Worm (Caenorhabditis elegans) whole organism, young adult: Measurements from ENCODE around the gene srz-64.

Experiments
- C06A6.2 ChIP-seq: fragments of 200-800 bp; sonication (Bioruptor generic); conservative IDR thresholded peaks from 2 replicates; pipeline ENCODE4 v1.3.6; 2022; ENCODE audit warnings: missing genetic modification characterization, missing compliant biosample characterization
- D2030.7 ChIP-seq: fragments of 200-800 bp; sonication (Bioruptor generic); IDR thresholded peaks from 2 replicates; pipeline ENCODE4 v1.3.6; 2022; ENCODE audit warnings: missing genetic modification reagents, missing genetic modification characterization, missing compliant biosample characterization
- F33H1.4 ChIP-seq: fragments of 200-800 bp; sonication (Bioruptor generic); IDR thresholded peaks from 2 replicates; pipeline ENCODE4 v1.3.6; 2022; ENCODE audit warnings: missing genetic modification reagents, missing genetic modification characterization, missing compliant biosample characterization
- F37B4.10 ChIP-seq: fragments of 200-800 bp; sonication (Bioruptor generic); IDR thresholded peaks from 2 replicates; pipeline ENCODE4 v1.3.6; 2022; ENCODE audit warnings: missing genetic modification characterization, missing compliant biosample characterization
- F49E8.2 ChIP-seq: sonication (generic microtip); optimal IDR thresholded peaks from 3 replicates; lab custom pipeline; 2017; ENCODE audit warnings: missing genetic modification characterization, mild to moderate bottlenecking, missing compliant biosample characterization, antibody characterized with exemption, moderate library complexity; ENCODE audit not compliant: insufficient read depth
- F55B11.4 ChIP-seq: sonication (generic microtip); optimal IDR thresholded peaks from 2 replicates; lab custom pipeline; 2016; ENCODE audit warnings: missing compliant biosample characterization, missing genetic modification characterization, borderline replicate concordance; ENCODE audit not compliant: insufficient read depth
- F57A8.1 ChIP-seq: fragments of 200-800 bp; sonication (Bioruptor generic); optimal IDR thresholded peaks from 2 replicates; lab custom pipeline; 2018; ENCODE audit warnings: mild to moderate bottlenecking, missing genetic modification characterization, moderate library complexity, missing compliant biosample characterization
- K11D2.4 ChIP-seq: fragments of 200-800 bp; sonication (Bioruptor generic); IDR thresholded peaks from 2 replicates; pipeline ENCODE4 v1.3.6; 2022; ENCODE audit warnings: missing genetic modification reagents, missing genetic modification characterization, missing compliant biosample characterization
- K12H6.12 ChIP-seq: fragments of 200-800 bp; sonication (Bioruptor generic); optimal IDR thresholded peaks from 2 replicates; lab custom pipeline; 2018; ENCODE audit warnings: mild to moderate bottlenecking, missing genetic modification characterization, missing compliant biosample characterization
- T07F8.4 ChIP-seq: sonication (generic microtip); optimal IDR thresholded peaks from 2 replicates; lab custom pipeline; 2016; ENCODE audit warnings: mild to moderate bottlenecking, missing genetic modification characterization, moderate library complexity, missing compliant biosample characterization
- ama-1 ChIP-seq, 3 experiments: fragments of 150-350 bp in 1 of 3; sonication (generic microtip) in 2 of 3; optimal IDR thresholded peaks; 2 replicates each; lab custom pipeline; 2014 to 2018; ENCODE audit warnings: missing biosample characterization in 2 of 3, missing genetic modification characterization in 2 of 3, missing genetic modification reagents in 2 of 3
- atf-7 ChIP-seq: sonication (generic microtip); optimal IDR thresholded peaks from 2 replicates; lab custom pipeline; 2017; ENCODE audit warnings: mild to moderate bottlenecking, missing genetic modification characterization, missing compliant biosample characterization
- cebp-1 ChIP-seq, 2 experiments: fragments of 200-800 bp in 1 of 2; sonication (Bioruptor generic) in 1 of 2; sonication (generic microtip) in 1 of 2; IDR thresholded peaks in 1 of 2; optimal IDR thresholded peaks in 1 of 2; 2 replicates each; pipeline versions ENCODE4 v1.3.6 to Lab custom; 2017 to 2022; ENCODE audit warnings: missing compliant biosample characterization in 2 of 2, missing genetic modification characterization in 2 of 2, mild to moderate bottlenecking in 1 of 2, missing genetic modification reagents in 1 of 2, moderate library complexity in 1 of 2
- cebp-2 ChIP-seq: fragments of 200-800 bp; sonication (Bioruptor generic); IDR thresholded peaks from 2 replicates; pipeline ENCODE4 v1.3.6; 2022; ENCODE audit warnings: missing genetic modification characterization, missing compliant biosample characterization
- ceh-100 ChIP-seq: fragments of 200-800 bp; sonication (Bioruptor generic); IDR thresholded peaks from 2 replicates; pipeline ENCODE4 v1.3.6; 2022; ENCODE audit warnings: missing genetic modification reagents, missing genetic modification characterization, missing compliant biosample characterization
- die-1 ChIP-seq: sonication (generic microtip); optimal IDR thresholded peaks from 2 replicates; lab custom pipeline; 2016; ENCODE audit warnings: missing genotype, mild to moderate bottlenecking, missing genetic modification characterization, missing compliant biosample characterization
- dox-1 ChIP-seq: fragments of 200-800 bp; sonication (Bioruptor generic); IDR thresholded peaks from 2 replicates; pipeline ENCODE4 v1.3.6; 2022; ENCODE audit warnings: missing genetic modification reagents, missing genetic modification characterization, missing compliant biosample characterization
- dpff-1 ChIP-seq: sonication (generic microtip); optimal IDR thresholded peaks from 2 replicates; lab custom pipeline; 2017; ENCODE audit warnings: mild to moderate bottlenecking, missing genetic modification characterization, missing compliant biosample characterization
- efl-1 ChIP-seq: fragments of 150-350 bp; optimal IDR thresholded peaks from 2 replicates; lab custom pipeline; 2014; ENCODE audit warnings: missing biosample characterization, missing genetic modification reagents, missing genetic modification characterization
- ekl-4 ChIP-seq: fragments of 200-800 bp; sonication (Bioruptor generic); IDR thresholded peaks from 2 replicates; pipeline ENCODE4 v1.3.6; 2022; ENCODE audit warnings: missing genetic modification reagents, missing genetic modification characterization, missing compliant biosample characterization
- fkh-3 ChIP-seq: sonication (generic microtip); optimal IDR thresholded peaks from 2 replicates; lab custom pipeline; 2016; ENCODE audit warnings: mild to moderate bottlenecking, missing genetic modification characterization, missing compliant biosample characterization
- gei-17 ChIP-seq: fragments of 200-800 bp; sonication (Bioruptor generic); optimal IDR thresholded peaks from 2 replicates; lab custom pipeline; 2018; ENCODE audit warnings: mild to moderate bottlenecking, missing genetic modification characterization, missing compliant biosample characterization
- him-1 ChIP-seq: sonication (generic microtip); optimal IDR thresholded peaks from 2 replicates; lab custom pipeline; 2016; ENCODE audit warnings: missing genotype, missing genetic modification reagents, missing genetic modification characterization, missing compliant biosample characterization
- hmg-1.2 ChIP-seq: fragments of 200-800 bp; sonication (Bioruptor generic); IDR thresholded peaks from 2 replicates; pipeline ENCODE4 v1.3.6; 2022; ENCODE audit warnings: missing genetic modification reagents, missing genetic modification characterization, missing compliant biosample characterization
- hmg-20 ChIP-seq: fragments of 200-800 bp; sonication (Bioruptor generic); IDR thresholded peaks from 2 replicates; pipeline ENCODE4 v1.3.6; 2022; ENCODE audit warnings: missing genetic modification reagents, missing genetic modification characterization, missing compliant biosample characterization
- let-607 ChIP-seq, 2 experiments: fragments of 200-800 bp in 1 of 2; sonication (Bioruptor generic) in 1 of 2; sonication (generic microtip) in 1 of 2; optimal IDR thresholded peaks; 2 replicates each; lab custom pipeline; 2016 to 2018; ENCODE audit warnings: mild to moderate bottlenecking in 2 of 2, missing compliant biosample characterization in 2 of 2, missing genetic modification characterization in 2 of 2, moderate library complexity in 2 of 2, missing genotype in 1 of 2
- lin-26 ChIP-seq: fragments of 200-800 bp; sonication (Bioruptor generic); IDR thresholded peaks from 2 replicates; pipeline ENCODE4 v1.3.6; 2022; ENCODE audit warnings: missing genetic modification reagents, missing genetic modification characterization, missing compliant biosample characterization
- lin-35 ChIP-seq, 3 experiments: fragments of 150-350 bp in 2 of 3; sonication (generic microtip) in 1 of 3; optimal IDR thresholded peaks; 2 replicates each; lab custom pipeline; 2014 to 2018; ENCODE audit warnings: missing biosample characterization in 3 of 3, missing genetic modification characterization in 3 of 3, missing genetic modification reagents in 3 of 3
- lin-40 ChIP-seq: sonication (generic microtip); optimal IDR thresholded peaks from 2 replicates; lab custom pipeline; 2016; ENCODE audit warnings: missing genetic modification characterization, mild to moderate bottlenecking, missing compliant biosample characterization, missing genotype, missing genetic modification reagents
- madf-6 ChIP-seq: fragments of 200-800 bp; sonication (Bioruptor generic); IDR thresholded peaks from 2 replicates; pipeline ENCODE4 v1.3.6; 2022; ENCODE audit warnings: missing genetic modification reagents, missing genetic modification characterization, missing compliant biosample characterization
- madf-8 ChIP-seq: fragments of 200-800 bp; sonication (Bioruptor generic); conservative IDR thresholded peaks from 2 replicates; pipeline ENCODE4 v1.3.6; 2022; ENCODE audit warnings: missing genetic modification reagents, missing genetic modification characterization, missing compliant biosample characterization
- mcd-1 ChIP-seq: fragments of 200-800 bp; sonication (Bioruptor generic); IDR thresholded peaks from 2 replicates; pipeline ENCODE4 v1.3.6; 2022; ENCODE audit warnings: missing genetic modification reagents, missing genetic modification characterization, missing compliant biosample characterization
- mes-4 ChIP-seq: sonication (generic microtip); optimal IDR thresholded peaks from 2 replicates; lab custom pipeline; 2016; ENCODE audit warnings: missing genotype, missing genetic modification characterization, missing compliant biosample characterization
- nfya-1 ChIP-seq: sonication (generic microtip); optimal IDR thresholded peaks from 2 replicates; lab custom pipeline; 2017; ENCODE audit warnings: antibody characterized with exemption, missing compliant biosample characterization, missing genetic modification characterization, borderline replicate concordance; ENCODE audit not compliant: insufficient read depth
- nhr-179 ChIP-seq: sonication (generic microtip); optimal IDR thresholded peaks from 2 replicates; lab custom pipeline; 2016; ENCODE audit warnings: mild to moderate bottlenecking, missing genetic modification characterization, missing compliant biosample characterization
- nhr-80 ChIP-seq: sonication (generic microtip); optimal IDR thresholded peaks from 2 replicates; lab custom pipeline; 2016; ENCODE audit warnings: missing genetic modification characterization, missing compliant biosample characterization
- pbrm-1 ChIP-seq: fragments of 200-800 bp; sonication (Bioruptor generic); IDR thresholded peaks from 2 replicates; pipeline ENCODE4 v1.3.6; 2022; ENCODE audit warnings: missing genetic modification reagents, missing genetic modification characterization, missing compliant biosample characterization
- rcor-1 ChIP-seq: fragments of 200-800 bp; sonication (Bioruptor generic); IDR thresholded peaks from 2 replicates; pipeline ENCODE4 v1.3.6; 2022; ENCODE audit warnings: missing genetic modification reagents, missing genetic modification characterization, missing compliant biosample characterization
- sptf-2 ChIP-seq: fragments of 200-800 bp; sonication (Bioruptor generic); optimal IDR thresholded peaks from 2 replicates; lab custom pipeline; 2018; ENCODE audit warnings: mild to moderate bottlenecking, missing genetic modification characterization, missing compliant biosample characterization
- tbx-9 ChIP-seq: sonication (generic microtip); optimal IDR thresholded peaks from 2 replicates; lab custom pipeline; 2016; ENCODE audit warnings: borderline replicate concordance, missing genetic modification characterization, inconsistent platforms, missing compliant biosample characterization
- xnd-1 ChIP-seq: sonication (generic microtip); optimal IDR thresholded peaks from 2 replicates; lab custom pipeline; 2016; ENCODE audit warnings: missing genotype, missing genetic modification reagents, missing genetic modification characterization, missing compliant biosample characterization
- ztf-18 ChIP-seq: sonication (generic microtip); optimal IDR thresholded peaks from 2 replicates; lab custom pipeline; 2016; ENCODE audit warnings: missing genotype, mild to moderate bottlenecking, missing genetic modification characterization, missing compliant biosample characterization
- ztf-26 ChIP-seq: sonication (generic microtip); optimal IDR thresholded peaks from 2 replicates; lab custom pipeline; 2017; ENCODE audit warnings: missing genetic modification characterization, missing compliant biosample characterization
- ztf-28 ChIP-seq: fragments of 200-800 bp; sonication (Bioruptor generic); IDR thresholded peaks from 2 replicates; pipeline ENCODE4 v1.3.6; 2022; ENCODE audit warnings: missing genetic modification reagents, missing genetic modification characterization, missing compliant biosample characterization

The srz-64 gene

ce11 chrII:1320412-1320811 lies 27.4 kb upstream of the srz-64 start (continued):
- TF ChIP-seq ama-1 (optimal IDR thresholded peaks at IDR 0.05; lab: Kevin White, UChicago) (peak; percentile 8), ama-1 (GFP tag; optimal IDR thresholded peaks at IDR 0.05; lab: Kevin White, UChicago) (peak in 1 of 2 experiments; percentile 52), K12H6.12 (tag; lab: Kevin White, UChicago) (peak; percentile 96), rcor-1 (GFP tag; lab: Robert Waterston, UW) (peak; percentile 96), fkh-3 (tag; lab: Kevin White, UChicago) (no peak), sptf-2 (peak; percentile 30), die-1 (peak; percentile 40), nfya-1 (tag; lab: Kevin White, UChicago) (no peak), ceh-100 (peak; percentile 85), efl-1 (GFP tag; lab: Kevin White, UChicago) (peak; percentile 92), atf-7 (tag; lab: Kevin White, UChicago) (peak; percentile 89), nhr-179 (no peak), F57A8.1 (GFP tag; lab: Kevin White, UChicago) (no peak)

DNA sequence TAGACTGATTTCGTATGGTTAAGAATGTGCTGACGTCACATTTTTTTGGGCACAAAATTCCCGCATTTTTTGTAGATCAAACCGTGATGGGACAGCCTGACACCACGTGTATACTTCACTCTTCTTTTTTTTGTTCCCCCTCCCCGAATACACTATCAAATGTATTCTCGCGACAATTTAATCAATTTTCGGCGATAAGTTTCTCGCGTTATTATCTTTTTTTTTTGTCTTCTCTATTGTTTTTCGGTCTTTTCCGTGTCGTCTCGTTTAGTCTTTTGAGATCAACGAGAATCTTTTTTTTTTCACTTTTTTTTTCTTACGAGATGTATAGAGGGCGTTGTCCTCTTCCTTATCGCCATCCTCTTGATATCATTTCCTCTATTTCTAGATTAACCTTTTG lies 22.2 kb upstream of the srz-64 start:
- TF ChIP-seq let-607 (tag; optimal IDR thresholded peaks at IDR 0.05; lab: Kevin White, UChicago) (peak in 1 of 2 experiments; percentile 25), hmg-20 (no peak), nhr-80 (tag; lab: Kevin White, UChicago) (peak; percentile 70), ekl-4 (GFP tag; lab: Robert Waterston, UW) (no peak), ztf-26 (tag; lab: Kevin White, UChicago) (peak; percentile 49), him-1 (no peak), lin-40 (tag; lab: Kevin White, UChicago) (peak; percentile 43), atf-7 (tag; lab: Kevin White, UChicago) (peak; percentile 4), K11D2.4 (GFP tag; lab: Robert Waterston, UW) (peak; percentile 71)

- TF ChIP-seq pbrm-1 (GFP tag; lab: Robert Waterston, UW) (no peak), F57A8.1 (GFP tag; lab: Kevin White, UChicago) (no peak), F49E8.2 (tag; lab: Kevin White, UChicago) (peak; percentile 25), F55B11.4 (tag; lab: Kevin White, UChicago) (no peak), T07F8.4 (no peak), hmg-1.2 (GFP tag; lab: Robert Waterston, UW) (peak; percentile 8; the same call in 1 of the 2 replicates), mcd-1 (GFP tag; lab: Robert Waterston, UW) (peak; percentile 55), F37B4.10 (GFP tag; lab: Robert Waterston, UW) (no peak), efl-1 (GFP tag; lab: Kevin White, UChicago) (peak; percentile 7), die-1 (no peak), him-1 (no peak), tbx-9 (tag; lab: Kevin White, UChicago) (no peak), lin-35 (GFP tag; optimal IDR thresholded peaks at IDR 0.05; lab: Kevin White, UChicago) (no peak), dpff-1 (tag; lab: Kevin White, UChicago) (no peak), ztf-18 (no peak), cebp-2 (GFP tag; lab: Robert Waterston, UW) (no peak), mes-4 (tag; lab: Kevin White, UChicago) (no peak), D2030.7 (GFP tag; lab: Robert Waterston, UW) (peak; percentile 46), dox-1 (GFP tag; lab: Robert Waterston, UW) (peak; percentile 38; the same call in 1 of the 2 replicates), madf-8 (GFP tag; lab: Robert Waterston, UW) (peak; percentile 27; the same call in 1 of the 2 replicates), C06A6.2 (GFP tag; lab: Robert Waterston, UW) (no peak), xnd-1 (tag; lab: Kevin White, UChicago) (peak; percentile 66), ztf-28 (GFP tag; lab: Robert Waterston, UW) (no peak), gei-17 (GFP tag; lab: Kevin White, UChicago) (no peak), cebp-1 (GFP tag; IDR thresholded peaks at IDR 0.05; lab: Robert Waterston, UW) (no peak), cebp-1 (tag; optimal IDR thresholded peaks at IDR 0.05; lab: Kevin White, UChicago) (peak; percentile 2), madf-6 (GFP tag; lab: Robert Waterston, UW) (peak; percentile 74), lin-26 (no peak), F33H1.4 (peak; percentile 84)
Observed at ce11 chrII:1309892-1310516, 16.9 kb upstream of the srz-64 start, which contains the start of the genes alh-6 and fcho-1. Gene alh-6 (minus strand): TSS chrII:1310133. Gene fcho-1 (plus strand): TSS chrII:1310515.
